Fruit fly (Drosophila melanogaster) whole organism, prepupa: ENCODE data around the gene SerRS.

Experiments used
- Blimp-1 ChIP-seq: fragments of 200-800 bp; sonication (Bioruptor generic); optimal IDR thresholded peaks from 3 replicates; lab custom pipeline; 2017; ENCODE audit warnings: missing biosample characterization, missing genetic modification characterization, mild to moderate bottlenecking, moderate library complexity, missing genetic modification reagents
- CG11762 ChIP-seq: fragments of 200-800 bp; sonication (Bioruptor generic); optimal IDR thresholded peaks from 3 replicates; lab custom pipeline; 2016; ENCODE audit warnings: missing biosample characterization, missing genetic modification characterization; ENCODE audit not compliant: insufficient read depth
- CG16779 ChIP-seq: fragments of 200-800 bp; sonication (Bioruptor generic); optimal IDR thresholded peaks from 3 replicates; lab custom pipeline; 2017; ENCODE audit warnings: missing biosample characterization, mild to moderate bottlenecking, missing genetic modification characterization
- CG6276 ChIP-seq: fragments of 200-800 bp; sonication (Bioruptor generic); optimal IDR thresholded peaks from 2 replicates; lab custom pipeline; 2017; ENCODE audit warnings: missing biosample characterization, mild to moderate bottlenecking, missing genetic modification characterization
- CG6792 ChIP-seq: fragments of 200-800 bp; sonication (Bioruptor generic); optimal IDR thresholded peaks from 3 replicates; lab custom pipeline; 2016; ENCODE audit warnings: missing biosample characterization, missing genetic modification characterization
- Hr38 ChIP-seq: sonication (Bioruptor generic); optimal IDR thresholded peaks from 2 replicates; lab custom pipeline; 2016; ENCODE audit warnings: missing biosample characterization, missing genetic modification characterization
- Lpt ChIP-seq: fragments of 200-800 bp; sonication (Bioruptor generic); optimal IDR thresholded peaks from 3 replicates; lab custom pipeline; 2016; ENCODE audit warnings: missing biosample characterization, missing genetic modification characterization
- Sox102F ChIP-seq: fragments of 200-800 bp; sonication (Bioruptor generic); optimal IDR thresholded peaks from 2 replicates; lab custom pipeline; 2016; ENCODE audit warnings: missing biosample characterization, mild to moderate bottlenecking, missing genetic modification characterization
- achi ChIP-seq: fragments of 200-800 bp; sonication (Bioruptor generic); optimal IDR thresholded peaks from 3 replicates; lab custom pipeline; 2016; ENCODE audit warnings: missing biosample characterization, missing genetic modification characterization
- fkh ChIP-seq: fragments of 200-800 bp; sonication (Bioruptor generic); optimal IDR thresholded peaks from 3 replicates; lab custom pipeline; 2017; ENCODE audit warnings: missing biosample characterization, mild to moderate bottlenecking, missing genetic modification characterization, moderate library complexity

DNA sequence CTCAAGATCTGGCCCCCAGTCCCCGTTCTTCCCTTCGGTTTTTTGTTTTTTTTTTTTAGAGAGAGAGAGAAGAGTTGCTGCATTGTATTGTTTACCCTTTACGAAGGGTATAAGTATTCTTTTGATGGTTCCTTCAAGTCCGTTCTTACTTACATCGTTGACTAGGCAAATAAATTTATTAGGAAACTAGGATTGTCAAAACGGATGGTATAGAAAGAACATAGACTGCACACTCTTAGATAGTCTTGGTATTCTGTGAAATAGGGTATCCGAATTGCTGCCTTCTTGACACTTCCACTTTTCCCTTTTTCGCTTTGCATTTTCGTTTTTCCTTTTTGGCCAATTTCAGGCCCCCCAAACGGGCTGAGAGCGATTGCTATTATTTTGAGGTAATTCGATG, 25.7 kb downstream of the SerRS start:
- TF ChIP-seq CG16779 (tag; lab: Kevin White, UChicago): peak; percentile 40
- TF ChIP-seq CG11762 (GFP tag; lab: Kevin White, UChicago): peak; percentile 62
- TF ChIP-seq Hr38 (GFP tag; lab: Kevin White, UChicago): no peak
- TF ChIP-seq fkh: no peak
- peak; percentile 62 for TF ChIP-seq Blimp-1 (GFP tag; lab: Kevin White, UChicago)
- TF ChIP-seq CG6276 (GFP tag; lab: Kevin White, UChicago): no peak
- TF ChIP-seq Sox102F: peak; percentile 85
- peak; percentile 78 for TF ChIP-seq achi (GFP tag; lab: Kevin White, UChicago)
- peak; percentile 82 for TF ChIP-seq CG6792 (GFP tag; lab: Kevin White, UChicago)
- peak; percentile 23 for TF ChIP-seq Lpt
